Worm (Caenorhabditis elegans): ENCODE results near the gene rgs-6.

The rgs-6 gene

ce11 chrX:5713479-5713878 lies 20.1 kb downstream of the rgs-6 start:
- no peak for TF ChIP-seq nhr-10 (tag; optimal IDR thresholded peaks at IDR 0.05)
- TF ChIP-seq mes-2 (tag; optimal IDR thresholded peaks at IDR 0.05; ENCODE audit: poor library complexity, severe bottlenecking): peak; percentile 67
- peak; percentile 14 for TF ChIP-seq Y5F2A.4 (GFP tag; optimal IDR thresholded peaks at IDR 0.05)
- peak; percentile 57 for TF ChIP-seq madf-9 (GFP tag; conservative IDR thresholded peaks at IDR 0.05)
- no peak for TF ChIP-seq ceh-82 (tag; optimal IDR thresholded peaks at IDR 0.05)
- TF ChIP-seq Y105C5A.15 (GFP tag; IDR thresholded peaks at IDR 0.05): peak; percentile 85
- TF ChIP-seq Y48G9A.11 (GFP tag; IDR thresholded peaks at IDR 0.05): no peak; the same call in 1 of the 2 replicates
- 0 out of 2 replicates have a peak, but pooled peaks have one; percentile 19 for TF ChIP-seq dmd-9 (GFP tag; IDR thresholded peaks at IDR 0.05)
- TF ChIP-seq ztf-7 (tag; optimal IDR thresholded peaks at IDR 0.05): peak; percentile 35
- no peak for TF ChIP-seq unc-62 (GFP tag; optimal IDR thresholded peaks at IDR 0.05 in 1 of 2)
- no peak for TF ChIP-seq unc-62 (tag; optimal IDR thresholded peaks at IDR 0.05)
- no peak for TF ChIP-seq T20F7.1 (GFP tag; optimal IDR thresholded peaks at IDR 0.05)
- no peak for TF ChIP-seq daf-12 (tag; optimal IDR thresholded peaks at IDR 0.05)
- TF ChIP-seq daf-16 (GFP tag; optimal IDR thresholded peaks at IDR 0.05): peak in 1 of 2 experiments; percentile 85
- TF ChIP-seq daf-16 (tag; optimal IDR thresholded peaks at IDR 0.05): peak; percentile 65
- no peak for TF ChIP-seq lin-29 (GFP tag; IDR thresholded peaks at IDR 0.05)
- TF ChIP-seq lim-7 (GFP tag; IDR thresholded peaks at IDR 0.05): peak; percentile 97
- no peak for TF ChIP-seq fos-1 (tag; optimal IDR thresholded peaks at IDR 0.05)
- TF ChIP-seq nhr-111 (GFP tag; optimal IDR thresholded peaks at IDR 0.05): peak; percentile 43
- no peak for TF ChIP-seq gei-8 (GFP tag; optimal IDR thresholded peaks at IDR 0.05)
- no peak for TF ChIP-seq saeg-2 (GFP tag; IDR thresholded peaks at IDR 0.05)
- peak; percentile 72 for TF ChIP-seq lir-3 (tag; optimal IDR thresholded peaks at IDR 0.05)
- peak; percentile 88 for TF ChIP-seq dmd-8 (GFP tag; IDR thresholded peaks at IDR 0.05)
- no peak for TF ChIP-seq nhr-76 (tag; optimal IDR thresholded peaks at IDR 0.05)
- TF ChIP-seq sdz-12 (GFP tag; optimal IDR thresholded peaks at IDR 0.05): peak; percentile 12
- TF ChIP-seq nhr-237 (tag; optimal IDR thresholded peaks at IDR 0.05): no peak
- peak; percentile 87 for TF ChIP-seq snpc-1.2 (GFP tag; IDR thresholded peaks at IDR 0.05)
- peak; percentile 83 for TF ChIP-seq daf-19 (GFP tag; conservative IDR thresholded peaks at IDR 0.05)
- TF ChIP-seq F37D6.2 (tag; optimal IDR thresholded peaks at IDR 0.05): no peak
- TF ChIP-seq mxl-2 (GFP tag; conservative IDR thresholded peaks at IDR 0.05): 0 out of 2 replicates have a peak, but pooled peaks have one; percentile 39
- no peak for TF ChIP-seq rbr-2 (tag; optimal IDR thresholded peaks at IDR 0.05)
- TF ChIP-seq ctbp-1 (GFP tag; IDR thresholded peaks at IDR 0.05): peak; percentile 27; the same call in 1 of the 2 replicates
- peak; percentile 67; the same call in 1 of the 2 replicates for TF ChIP-seq ceh-20 (GFP tag; IDR thresholded peaks at IDR 0.05)
- no peak for TF ChIP-seq egl-27 (tag; optimal IDR thresholded peaks at IDR 0.05)
- no peak for TF ChIP-seq nhr-77 (tag; optimal IDR thresholded peaks at IDR 0.05)
- no peak for TF ChIP-seq ceh-32 (tag; optimal IDR thresholded peaks at IDR 0.05; ENCODE audit: poor library complexity)
- TF ChIP-seq lin-15B (tag; optimal IDR thresholded peaks at IDR 0.05): no peak
- TF ChIP-seq T26A8.4 (GFP tag; IDR thresholded peaks at IDR 0.05): peak; percentile 59
- peak; percentile 65; the same call in 1 of the 2 replicates for TF ChIP-seq D1046.2 (GFP tag; IDR thresholded peaks at IDR 0.05)
- peak; percentile 79; the same call in 1 of the 2 replicates for TF ChIP-seq pha-4 (GFP tag; IDR thresholded peaks at IDR 0.05)
- TF ChIP-seq pha-4 (tag; optimal IDR thresholded peaks at IDR 0.05): no peak
- peak in 1 of 2 experiments; percentile 39 for TF ChIP-seq lsy-2 (tag; optimal IDR thresholded peaks at IDR 0.05)
- TF ChIP-seq ama-1 (optimal IDR thresholded peaks at IDR 0.05): no peak
- TF ChIP-seq lin-13 (GFP tag; optimal IDR thresholded peaks at IDR 0.05): peak; percentile 12
- no peak for TF ChIP-seq cey-2 (tag; optimal IDR thresholded peaks at IDR 0.05; ENCODE audit: borderline replicate concordance, insufficient read depth)
- TF ChIP-seq jun-1 (tag; optimal IDR thresholded peaks at IDR 0.05): no peak
- no peak for TF ChIP-seq set-16 (GFP tag; IDR thresholded peaks at IDR 0.05)
- no peak for TF ChIP-seq nhr-11 (tag; optimal IDR thresholded peaks at IDR 0.05)
- peak; percentile 80 for TF ChIP-seq egl-43 (GFP tag; IDR thresholded peaks at IDR 0.05)
- TF ChIP-seq unc-39 (tag; optimal IDR thresholded peaks at IDR 0.05): no peak
- TF ChIP-seq nhr-42 (GFP tag; IDR thresholded peaks at IDR 0.05): peak; percentile 39; the same call in 1 of the 2 replicates
- no peak for TF ChIP-seq daf-8 (GFP tag; IDR thresholded peaks at IDR 0.05)
- peak; percentile 34 for TF ChIP-seq aha-1 (tag)

Measured in whole organism, L4 larva.